Worm (Caenorhabditis elegans): ENCODE measurements around the gene lst-5.

lst-5 gene

ce11 chrII:7002956-7003357 lies 19.8 kb upstream of the lst-5 start (continued):
- TF ChIP-seq lin-1 (GFP tag; IDR thresholded peaks at IDR 0.05) (0 out of 2 replicates have a peak, but pooled peaks have one; percentile 31), rbr-2 (tag; optimal IDR thresholded peaks at IDR 0.05) (peak; percentile 37), ztf-7 (tag; optimal IDR thresholded peaks at IDR 0.05) (no peak), spr-1 (tag; optimal IDR thresholded peaks at IDR 0.05) (peak; percentile 56), dmd-8 (GFP tag; IDR thresholded peaks at IDR 0.05) (no peak; the same call in 1 of the 2 replicates), F26F4.8 (GFP tag; conservative IDR thresholded peaks at IDR 0.05) (0 out of 2 replicates have a peak, but pooled peaks have one; percentile 44), nhr-6 (tag; optimal IDR thresholded peaks at IDR 0.05) (no peak), daf-12 (tag; optimal IDR thresholded peaks at IDR 0.05) (no peak), madf-5 (GFP tag; IDR thresholded peaks at IDR 0.05) (0 out of 4 replicates have a peak, but pooled peaks of 1 of the 2 experiments have one; percentile 82), madf-9 (GFP tag; conservative IDR thresholded peaks at IDR 0.05) (peak; percentile 81), mdl-1 (tag; optimal IDR thresholded peaks at IDR 0.05) (no peak), nhr-25 (tag; optimal IDR thresholded peaks at IDR 0.05; ENCODE audit: borderline replicate concordance, insufficient read depth) (no peak), mes-2 (tag; optimal IDR thresholded peaks at IDR 0.05; ENCODE audit: poor library complexity, severe bottlenecking) (peak; percentile 25), lir-3 (tag; optimal IDR thresholded peaks at IDR 0.05) (peak; percentile 53), pha-4 (GFP tag; IDR thresholded peaks at IDR 0.05) (peak; percentile 86), pha-4 (tag; optimal IDR thresholded peaks at IDR 0.05) (no peak), lsy-2 (tag; optimal IDR thresholded peaks at IDR 0.05) (peak in 1 of 2 experiments; percentile 25), dve-1 (tag; optimal IDR thresholded peaks at IDR 0.05; ENCODE audit: insufficient read depth) (no peak), arid-1 (GFP tag; conservative IDR thresholded peaks at IDR 0.05) (peak; percentile 41; the same call in 1 of the 2 replicates), Y48G9A.11 (GFP tag; IDR thresholded peaks at IDR 0.05) (0 out of 2 replicates have a peak, but pooled peaks have one; percentile 24), nhr-102 (tag; optimal IDR thresholded peaks at IDR 0.05) (peak; percentile 47), tra-1 (GFP tag; IDR thresholded peaks at IDR 0.05) (no peak), nhr-42 (GFP tag; IDR thresholded peaks at IDR 0.05) (peak; percentile 54; the same call in 1 of the 2 replicates), snpc-1.2 (GFP tag; IDR thresholded peaks at IDR 0.05) (peak; percentile 64; the same call in 1 of the 2 replicates), T20F7.1 (GFP tag; optimal IDR thresholded peaks at IDR 0.05) (peak; percentile 43), lin-38 (GFP tag; IDR thresholded peaks at IDR 0.05) (peak; percentile 72)

- no peak for TF ChIP-seq egl-27 (tag; optimal IDR thresholded peaks at IDR 0.05)
- TF ChIP-seq ceh-20 (GFP tag; IDR thresholded peaks at IDR 0.05): no peak
- TF ChIP-seq Y48G9A.11 (GFP tag; IDR thresholded peaks at IDR 0.05): no peak
- TF ChIP-seq zip-2 (tag; optimal IDR thresholded peaks at IDR 0.05): no peak
- TF ChIP-seq fkh-10 (GFP tag; optimal IDR thresholded peaks at IDR 0.05): no peak
- TF ChIP-seq D1046.2 (GFP tag; IDR thresholded peaks at IDR 0.05): no peak
- TF ChIP-seq nhr-6 (tag; optimal IDR thresholded peaks at IDR 0.05): no peak
- no peak for TF ChIP-seq unc-39 (tag; optimal IDR thresholded peaks at IDR 0.05)
- no peak for TF ChIP-seq ctbp-1 (GFP tag; IDR thresholded peaks at IDR 0.05)
- TF ChIP-seq jun-1 (tag; optimal IDR thresholded peaks at IDR 0.05): no peak
- TF ChIP-seq nhr-102 (tag; optimal IDR thresholded peaks at IDR 0.05): no peak
- TF ChIP-seq set-16 (GFP tag; IDR thresholded peaks at IDR 0.05): no peak
These were observed 10.1 kb upstream of the lst-5 start, which contains the start of gene sqv-7 for ce11 chrII:7012592-7012991. sqv-7 (minus strand) TSS chrII:7012692.

DNA sequence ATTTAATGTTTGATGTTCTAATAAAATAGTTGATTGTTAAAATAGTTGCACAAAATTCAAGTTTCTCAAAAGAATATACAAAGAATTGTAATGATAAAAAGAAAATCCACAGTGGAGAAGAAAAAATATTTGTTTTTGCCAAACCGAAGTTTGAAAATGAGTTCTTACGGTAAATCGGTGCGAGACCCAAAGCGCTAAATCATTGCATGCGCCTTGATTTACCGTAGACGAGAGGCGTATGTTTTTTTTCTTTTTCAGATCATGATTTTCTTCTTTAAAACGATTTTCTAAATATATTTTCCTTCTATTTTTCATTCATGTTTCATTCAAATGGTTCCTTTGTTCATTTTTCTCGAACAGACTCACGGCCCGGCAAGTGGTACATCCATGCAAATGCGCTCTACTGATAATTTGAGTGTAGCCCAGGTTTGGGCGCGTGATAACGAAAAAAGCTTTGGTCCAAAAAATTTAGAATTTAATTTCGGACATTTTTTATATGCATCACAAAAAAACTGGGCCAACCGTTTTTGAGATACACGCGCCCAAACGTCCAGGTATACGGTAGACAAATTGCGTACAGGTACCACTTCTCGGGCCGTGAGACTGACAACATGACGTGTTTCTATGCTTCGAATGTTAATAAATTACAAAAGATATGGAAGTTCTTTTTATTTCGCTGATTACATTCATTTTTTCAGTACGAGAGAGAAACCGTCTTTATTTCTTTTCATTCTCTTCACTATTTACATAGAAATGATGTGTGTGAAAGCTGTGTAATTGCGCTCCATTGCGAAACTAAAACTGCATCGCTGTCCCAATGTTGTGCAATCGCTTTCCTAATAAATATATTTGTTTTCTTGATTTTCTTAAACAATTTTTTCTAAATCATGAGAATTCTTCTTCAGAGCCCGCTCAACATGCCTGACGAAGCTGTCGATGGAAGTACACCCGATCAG lies 2.5 kb downstream of the lst-5 start, which contains the start of gene znf-598:
znf-598 (plus strand) TSS at position 906 of the 956 bp plus-strand sequence.
- TF ChIP-seq dpl-1 (GFP tag; optimal IDR thresholded peaks at IDR 0.05) (peak; percentile 25), D1046.2 (GFP tag; IDR thresholded peaks at IDR 0.05) (no peak), nhr-48 (tag; optimal IDR thresholded peaks at IDR 0.05) (no peak), lsy-2 (tag; optimal IDR thresholded peaks at IDR 0.05) (peak in 1 of 2 experiments; percentile 83), hif-1 (tag; optimal IDR thresholded peaks at IDR 0.05) (peak in 1 of 2 experiments; percentile 6), hlh-11 (tag; optimal IDR thresholded peaks at IDR 0.05) (peak; percentile 56), ceh-82 (tag; optimal IDR thresholded peaks at IDR 0.05) (no peak), nhr-111 (GFP tag; optimal IDR thresholded peaks at IDR 0.05) (no peak), unc-130 (GFP tag; optimal IDR thresholded peaks at IDR 0.05) (no peak), pha-4 (GFP tag; IDR thresholded peaks at IDR 0.05) (no peak), pha-4 (tag; optimal IDR thresholded peaks at IDR 0.05) (peak; percentile 24), zip-2 (tag; optimal IDR thresholded peaks at IDR 0.05) (peak; percentile 94), T26A8.4 (GFP tag; IDR thresholded peaks at IDR 0.05) (no peak), lin-38 (GFP tag; IDR thresholded peaks at IDR 0.05) (peak; percentile 90), hlh-30 (tag; optimal IDR thresholded peaks at IDR 0.05; ENCODE audit: insufficient read depth) (peak; percentile 19), mep-1 (tag; optimal IDR thresholded peaks at IDR 0.05) (peak; percentile 61)

All from whole organism, L4 larva.